Worm (Caenorhabditis elegans) whole organism, L1 larva: ENCODE measurements around the gene F07D3.3.

Experiments
- aly-2 ChIP-seq: fragments of 150-350 bp; optimal IDR thresholded peaks from 2 replicates; lab custom pipeline; 2014; ENCODE audit warnings: missing biosample characterization, missing genetic modification characterization
- ceh-90 ChIP-seq: sonication (generic microtip); optimal IDR thresholded peaks from 2 replicates; lab custom pipeline; 2016; ENCODE audit warnings: missing genetic modification characterization, missing compliant biosample characterization
- fkh-8 ChIP-seq: sonication (generic microtip); optimal IDR thresholded peaks from 2 replicates; lab custom pipeline; 2016; ENCODE audit warnings: mild to moderate bottlenecking, missing genetic modification characterization, missing compliant biosample characterization
- hlh-17 ChIP-seq: fragments of 200-800 bp; sonication (Bioruptor generic); optimal IDR thresholded peaks from 2 replicates; lab custom pipeline; 2018; ENCODE audit warnings: missing genetic modification characterization, mild to moderate bottlenecking, missing compliant biosample characterization, moderate library complexity, borderline replicate concordance
- lin-13 ChIP-seq: fragments of 150-350 bp; optimal IDR thresholded peaks from 2 replicates; lab custom pipeline; 2014; ENCODE audit warnings: missing biosample characterization, missing genetic modification reagents, missing genetic modification characterization
- lsy-2 ChIP-seq, 2 experiments: fragments of 150-350 bp; optimal IDR thresholded peaks; 2 replicates each; lab custom pipeline; 2014; ENCODE audit warnings: missing biosample characterization in 2 of 2, missing genetic modification characterization in 2 of 2
- mdl-1 ChIP-seq, 2 experiments: fragments of 150-350 bp; optimal IDR thresholded peaks; 2 replicates each; lab custom pipeline; 2014 to 2017; ENCODE audit warnings: missing biosample characterization in 2 of 2, missing genetic modification characterization in 2 of 2, inconsistent platforms in 1 of 2
- nhr-28 ChIP-seq: fragments of 150-350 bp; optimal IDR thresholded peaks from 2 replicates; lab custom pipeline; 2014; ENCODE audit warnings: missing biosample characterization, missing genetic modification characterization
- ztf-11 ChIP-seq, 2 experiments: sonication (generic microtip); optimal IDR thresholded peaks; 2 replicates each; lab custom pipeline; 2016 to 2017; ENCODE audit warnings: missing genetic modification characterization in 2 of 2, missing biosample characterization in 1 of 2, missing compliant biosample characterization in 1 of 2

ce11 chrV:9416624-9417023 lies 45.9 kb downstream of the F07D3.3 start, which contains the start of gene F36D4.1:
- TF ChIP-seq lin-13 (GFP tag; lab: Kevin White, UChicago), result no peak
- TF ChIP-seq mdl-1 (tag; optimal IDR thresholded peaks at IDR 0.05; lab: Kevin White, UChicago), result no peak
- TF ChIP-seq lsy-2 (tag; optimal IDR thresholded peaks at IDR 0.05; lab: Kevin White, UChicago), result no peak
- no peak for TF ChIP-seq hlh-17 (GFP tag; lab: Kevin White, UChicago)
- TF ChIP-seq nhr-28 (tag; lab: Kevin White, UChicago), result no peak
- TF ChIP-seq aly-2, result no peak
- no peak for TF ChIP-seq ztf-11 (tag; optimal IDR thresholded peaks at IDR 0.05; lab: Kevin White, UChicago)
- TF ChIP-seq ceh-90 (tag; lab: Kevin White, UChicago), result no peak
- no peak for TF ChIP-seq fkh-8 (tag; lab: Kevin White, UChicago)
